Worm (Caenorhabditis elegans) whole organism, L4 larva: Measurements from ENCODE around the gene Y53C12A.10.

Source experiments
- F10B5.3 ChIP-seq: sonication (generic microtip); optimal IDR thresholded peaks from 2 replicates; lab custom pipeline; 2016; ENCODE audit warnings: mild to moderate bottlenecking, missing genetic modification characterization, missing compliant biosample characterization
- Y48G9A.11 ChIP-seq: fragments of 200-800 bp; sonication (Bioruptor generic); IDR thresholded peaks from 2 replicates; pipeline ENCODE4 v1.3.6; 2022; ENCODE audit warnings: missing genetic modification reagents, missing genetic modification characterization, missing compliant biosample characterization
- ZK337.2 ChIP-seq: fragments of 200-800 bp; sonication (Bioruptor generic); IDR thresholded peaks from 2 replicates; pipeline ENCODE4 v1.3.6; 2022; ENCODE audit warnings: missing genetic modification reagents, missing genetic modification characterization, missing compliant biosample characterization
- aha-1 ChIP-seq: fragments of 150-350 bp; peaks from one replicate; lab custom pipeline; 2014; ENCODE audit warnings: missing biosample characterization, missing genetic modification characterization
- ceh-28 ChIP-seq: fragments of 150-350 bp; optimal IDR thresholded peaks from 2 replicates; lab custom pipeline; 2014; ENCODE audit warnings: missing biosample characterization, missing genetic modification reagents, missing genetic modification characterization
- ctbp-1 ChIP-seq: fragments of 200-800 bp; sonication (Bioruptor generic); IDR thresholded peaks from 2 replicates; pipeline ENCODE4 v1.3.6; 2022; ENCODE audit warnings: missing genetic modification reagents, missing genetic modification characterization, missing compliant biosample characterization
- daf-12 ChIP-seq: fragments of 150-350 bp; optimal IDR thresholded peaks from 2 replicates; lab custom pipeline; 2014; ENCODE audit warnings: missing biosample characterization, missing genetic modification reagents, missing genetic modification characterization
- daf-8 ChIP-seq: fragments of 200-800 bp; sonication (Bioruptor generic); IDR thresholded peaks from 2 replicates; pipeline ENCODE4 v1.3.6; 2022; ENCODE audit warnings: missing genetic modification characterization, missing compliant biosample characterization
- egl-43 ChIP-seq: fragments of 200-800 bp; sonication (Bioruptor generic); IDR thresholded peaks from 2 replicates; pipeline ENCODE4 v1.3.6; 2022; ENCODE audit warnings: missing genetic modification reagents, missing genetic modification characterization, missing compliant biosample characterization
- fos-1 ChIP-seq: fragments of 150-350 bp; optimal IDR thresholded peaks from 2 replicates; lab custom pipeline; 2014; ENCODE audit warnings: missing biosample characterization, missing genetic modification characterization
- hlh-11 ChIP-seq: fragments of 200-800 bp; sonication (Bioruptor generic); optimal IDR thresholded peaks from 2 replicates; lab custom pipeline; 2018; ENCODE audit warnings: mild to moderate bottlenecking, missing genetic modification characterization, missing compliant biosample characterization
- hmg-1.1 ChIP-seq: fragments of 200-800 bp; sonication (Bioruptor generic); IDR thresholded peaks from 2 replicates; pipeline ENCODE4 v1.3.6; 2022; ENCODE audit warnings: missing genetic modification reagents, missing genetic modification characterization, missing compliant biosample characterization
- lim-7 ChIP-seq: fragments of 200-800 bp; sonication (Bioruptor generic); IDR thresholded peaks from 2 replicates; pipeline ENCODE4 v1.3.6; 2022; ENCODE audit warnings: missing genetic modification characterization, missing compliant biosample characterization
- lin-1 ChIP-seq: fragments of 200-800 bp; sonication (Bioruptor generic); IDR thresholded peaks from 2 replicates; pipeline ENCODE4 v1.3.6; 2022; ENCODE audit warnings: missing genetic modification reagents, missing genetic modification characterization, missing compliant biosample characterization
- lin-15B ChIP-seq: fragments of 150-350 bp; sonication (generic microtip); optimal IDR thresholded peaks from 3 replicates; lab custom pipeline; 2014; ENCODE audit warnings: missing biosample characterization, missing genetic modification characterization
- lin-38 ChIP-seq: fragments of 200-800 bp; sonication (Bioruptor generic); IDR thresholded peaks from 2 replicates; pipeline ENCODE4 v1.3.6; 2022; ENCODE audit warnings: missing genetic modification reagents, missing genetic modification characterization, missing compliant biosample characterization
- lsy-2 ChIP-seq, 2 experiments: fragments of 150-350 bp in 1 of 2; sonication (generic microtip) in 1 of 2; optimal IDR thresholded peaks; 2 replicates each; lab custom pipeline; 2014 to 2017; ENCODE audit warnings: missing biosample characterization in 2 of 2, missing genetic modification characterization in 2 of 2
- mdl-1 ChIP-seq, 2 experiments: fragments of 150-350 bp in 1 of 2; sonication (generic microtip) in 1 of 2; optimal IDR thresholded peaks; 2 replicates each; lab custom pipeline; 2014 to 2017; ENCODE audit warnings: missing biosample characterization in 2 of 2, missing genetic modification characterization in 2 of 2
- nhr-11 ChIP-seq: fragments of 150-350 bp; optimal IDR thresholded peaks from 2 replicates; lab custom pipeline; 2014; ENCODE audit warnings: missing biosample characterization, missing genetic modification characterization
- nhr-28 ChIP-seq: fragments of 150-350 bp; optimal IDR thresholded peaks from 2 replicates; lab custom pipeline; 2014; ENCODE audit warnings: missing biosample characterization, missing genetic modification characterization
- nhr-77 ChIP-seq: fragments of 150-350 bp; optimal IDR thresholded peaks from 2 replicates; lab custom pipeline; 2014; ENCODE audit warnings: missing biosample characterization, missing genetic modification characterization
- saeg-2 ChIP-seq: fragments of 200-800 bp; sonication (Bioruptor generic); IDR thresholded peaks from 2 replicates; pipeline ENCODE4 v1.3.6; 2022; ENCODE audit warnings: missing genetic modification reagents, missing genetic modification characterization, missing compliant biosample characterization
- set-16 ChIP-seq: fragments of 200-800 bp; sonication (Bioruptor generic); IDR thresholded peaks from 2 replicates; pipeline ENCODE4 v1.3.6; 2022; ENCODE audit warnings: missing genetic modification reagents, missing genetic modification characterization, missing compliant biosample characterization
- snpc-1.2 ChIP-seq: fragments of 200-800 bp; sonication (Bioruptor generic); IDR thresholded peaks from 2 replicates; pipeline ENCODE4 v1.3.6; 2022; ENCODE audit warnings: missing genetic modification reagents, missing genetic modification characterization, missing compliant biosample characterization
- spr-3 ChIP-seq: fragments of 200-800 bp; sonication (Bioruptor generic); optimal IDR thresholded peaks from 2 replicates; lab custom pipeline; 2018; ENCODE audit warnings: mild to moderate bottlenecking, missing genetic modification characterization, missing compliant biosample characterization
- tra-1 ChIP-seq: fragments of 200-800 bp; sonication (Bioruptor generic); IDR thresholded peaks from 2 replicates; pipeline ENCODE4 v1.3.6; 2022; ENCODE audit warnings: missing genetic modification reagents, missing genetic modification characterization, missing compliant biosample characterization
- unc-130 ChIP-seq: sonication (generic microtip); optimal IDR thresholded peaks from 2 replicates; lab custom pipeline; 2016; ENCODE audit warnings: missing genetic modification reagents, missing genetic modification characterization, missing compliant biosample characterization
- unc-39 ChIP-seq: sonication (generic microtip); optimal IDR thresholded peaks from 2 replicates; lab custom pipeline; 2017; ENCODE audit warnings: missing biosample characterization, missing genetic modification characterization
- unc-62 ChIP-seq, 3 experiments: fragments of 150-350 bp in 1 of 3; sonication (generic microtip); optimal IDR thresholded peaks in 2 of 3; peaks in 1 of 3; 1 replicate in 1 of 3; 2 replicates in 2 of 3; lab custom pipeline; 2014 to 2017; ENCODE audit warnings: missing biosample characterization in 3 of 3, missing genetic modification characterization in 3 of 3, missing genetic modification reagents in 3 of 3, missing genotype in 1 of 3
- vab-7 ChIP-seq: fragments of 200-800 bp; sonication (Bioruptor generic); IDR thresholded peaks from 2 replicates; pipeline ENCODE4 v1.3.6; 2022; ENCODE audit warnings: missing genetic modification reagents, missing genetic modification characterization, missing compliant biosample characterization
- zag-1 ChIP-seq: fragments of 150-350 bp; optimal IDR thresholded peaks from 2 replicates; lab custom pipeline; 2014; ENCODE audit warnings: missing biosample characterization, missing genetic modification characterization
- zfp-3 ChIP-seq: fragments of 200-800 bp; sonication (Bioruptor generic); conservative IDR thresholded peaks from 2 replicates; pipeline ENCODE4 v1.3.6; 2022; ENCODE audit warnings: missing genetic modification reagents, missing genetic modification characterization, missing compliant biosample characterization
- zip-2 ChIP-seq: fragments of 150-350 bp; optimal IDR thresholded peaks from 2 replicates; lab custom pipeline; 2014; ENCODE audit warnings: missing biosample characterization, missing genetic modification characterization
- ztf-11 ChIP-seq: fragments of 150-350 bp; optimal IDR thresholded peaks from 2 replicates; lab custom pipeline; 2014; ENCODE audit warnings: missing biosample characterization, missing genetic modification characterization

The Y53C12A.10 gene

DNA sequence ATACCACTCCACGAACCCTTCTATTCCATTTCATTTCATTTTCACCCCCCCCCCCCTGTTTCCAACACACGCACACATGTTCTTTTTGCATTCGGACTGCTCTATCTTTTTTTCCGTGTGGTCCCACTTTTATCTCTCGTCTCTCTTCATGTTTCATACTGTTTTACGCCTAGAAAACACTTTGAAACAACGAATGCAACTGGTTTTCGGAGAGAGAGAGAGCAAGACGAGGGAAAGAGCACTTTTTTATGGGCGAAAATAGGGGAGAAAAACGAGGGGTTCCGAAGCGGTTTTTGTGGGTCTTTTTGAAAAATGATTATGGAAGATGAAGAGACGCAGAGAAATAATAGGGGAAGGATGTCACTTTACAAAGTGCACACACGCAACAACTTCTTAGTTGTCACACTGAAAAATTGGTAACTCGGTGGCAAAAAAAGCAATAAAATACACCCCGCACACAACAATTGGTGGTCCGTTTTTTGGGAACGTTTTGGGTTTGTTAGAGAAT lies 22.6 kb upstream of the Y53C12A.10 start:
- TF ChIP-seq unc-130 (GFP tag; lab: Kevin White, UChicago) (no peak), ztf-11 (tag; lab: Kevin White, UChicago) (no peak), unc-39 (tag; lab: Kevin White, UChicago) (no peak), nhr-11 (tag; lab: Kevin White, UChicago) (peak; percentile 8), hmg-1.1 (0 out of 2 replicates have a peak, but pooled peaks have one; percentile 38), lsy-2 (tag; optimal IDR thresholded peaks at IDR 0.05; lab: Kevin White, UChicago) (peak in 1 of 2 experiments; percentile 6), tra-1 (GFP tag; lab: Robert Waterston, UW) (0 out of 2 replicates have a peak, but pooled peaks have one; percentile 42), unc-62 (GFP tag; optimal IDR thresholded peaks at IDR 0.05 in 1 of 2; lab: Kevin White, UChicago) (peak in 1 of 2 experiments; percentile 32), unc-62 (tag; optimal IDR thresholded peaks at IDR 0.05; lab: Kevin White, UChicago) (no peak), egl-43 (GFP tag; lab: Robert Waterston, UW) (0 out of 2 replicates have a peak, but pooled peaks have one; percentile 10), hlh-11 (tag; lab: Kevin White, UChicago) (peak; percentile 12)
- TF ChIP-seq, all 104 proteins: peak for 7

- TF ChIP-seq aha-1 (tag; lab: Kevin White, UChicago): peak; percentile 16
- TF ChIP-seq nhr-28: no peak
These were observed 20.4 kb upstream of the Y53C12A.10 start for ce11 chrII:9725056-9725455.

DNA sequence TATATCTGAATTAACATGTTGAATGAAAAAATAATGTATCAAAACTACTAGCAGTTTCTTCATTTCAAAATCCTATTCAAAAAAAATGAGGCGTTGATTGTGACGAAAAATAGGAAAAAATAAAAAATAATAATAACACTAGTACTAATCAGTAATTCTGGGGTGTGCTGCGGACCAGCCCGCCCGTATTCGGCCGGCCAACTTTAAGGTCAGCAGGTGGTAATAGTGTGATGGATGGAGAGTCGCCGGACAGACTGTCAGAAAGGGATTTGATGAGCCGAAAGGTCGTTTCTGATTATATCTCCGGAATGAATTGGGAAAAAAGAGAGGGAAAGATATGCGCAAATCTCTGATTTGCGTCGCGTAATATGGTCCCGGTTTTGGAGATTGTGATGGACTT lies 19.8 kb upstream of the Y53C12A.10 start, which contains the start of gene cutl-2:
Gene cutl-2 (minus strand): TSS at position 210 of the 400 bp plus-strand sequence.
- TF ChIP-seq zip-2 (tag; lab: Kevin White, UChicago) (no peak), unc-62 (GFP tag; optimal IDR thresholded peaks at IDR 0.05 in 1 of 2; lab: Kevin White, UChicago) (peak in 1 of 2 experiments; percentile 36), unc-62 (tag; optimal IDR thresholded peaks at IDR 0.05; lab: Kevin White, UChicago) (no peak)

- TF ChIP-seq lsy-2 (tag; optimal IDR thresholded peaks at IDR 0.05; lab: Kevin White, UChicago): peak in 1 of 2 experiments; percentile 36
- TF ChIP-seq snpc-1.2: 0 out of 2 replicates have a peak, but pooled peaks have one; percentile 24
- peak; percentile 86 for TF ChIP-seq Y48G9A.11 (GFP tag; lab: Robert Waterston, UW)
- TF ChIP-seq lin-38: peak; percentile 77
These were observed 14.1 kb upstream of the Y53C12A.10 start, which contains the start of gene Y53C12A.11 for ce11 chrII:9718631-9719252. Y53C12A.11 (minus strand) TSS chrII:9718698.

DNA sequence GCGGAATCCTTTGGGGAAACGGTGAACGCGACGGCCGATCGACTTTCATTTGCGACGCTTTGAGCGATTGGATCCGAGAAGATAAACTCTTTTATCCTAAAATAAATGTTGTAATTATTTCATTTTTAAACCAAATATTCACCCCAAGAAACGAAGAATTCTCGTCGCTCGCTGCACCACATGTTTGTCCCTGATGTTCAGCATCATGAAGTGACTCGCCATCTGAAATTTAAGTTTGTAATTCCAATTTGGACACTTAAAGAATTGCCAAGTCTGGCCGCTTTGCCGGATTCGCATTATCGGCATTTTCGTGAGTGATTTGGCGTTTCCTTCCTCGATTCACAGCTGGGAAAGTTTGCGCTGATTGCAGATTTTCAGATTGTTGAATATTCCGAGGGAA lies 13.3 kb upstream of the Y53C12A.10 start, which contains the start of gene Y53C12A.6:
Gene Y53C12A.6 (minus strand): TSS at position 101 of the 400 bp plus-strand sequence.
- no peak for TF ChIP-seq nhr-77 (tag; lab: Kevin White, UChicago)
- TF ChIP-seq vab-7 (GFP tag; lab: Robert Waterston, UW): no peak
- TF ChIP-seq unc-62 (GFP tag; optimal IDR thresholded peaks at IDR 0.05 in 1 of 2; lab: Kevin White, UChicago): no peak
- no peak for TF ChIP-seq unc-62 (tag; optimal IDR thresholded peaks at IDR 0.05; lab: Kevin White, UChicago)
- TF ChIP-seq spr-3 (GFP tag; lab: Kevin White, UChicago): no peak
- TF ChIP-seq saeg-2 (GFP tag; lab: Robert Waterston, UW): no peak
- no peak for TF ChIP-seq lim-7 (GFP tag; lab: Robert Waterston, UW)
- TF ChIP-seq lin-1: no peak
- no peak for TF ChIP-seq daf-8
- TF ChIP-seq mdl-1 (tag; optimal IDR thresholded peaks at IDR 0.05; lab: Kevin White, UChicago): no peak
- TF ChIP-seq ceh-28: no peak
- TF ChIP-seq F10B5.3 (tag; lab: Kevin White, UChicago): no peak
- no peak for TF ChIP-seq ZK337.2 (GFP tag; lab: Robert Waterston, UW)
- TF ChIP-seq snpc-1.2: no peak
- no peak for TF ChIP-seq lin-15B (tag; lab: Kevin White, UChicago)
- no peak for TF ChIP-seq ctbp-1 (GFP tag; lab: Robert Waterston, UW)
- TF ChIP-seq zag-1 (tag; lab: Kevin White, UChicago): no peak
- no peak for TF ChIP-seq zfp-3 (GFP tag; lab: Robert Waterston, UW)
- no peak for TF ChIP-seq set-16
- no peak for TF ChIP-seq fos-1 (tag; lab: Kevin White, UChicago)
- no peak for TF ChIP-seq daf-12 (tag; lab: Kevin White, UChicago)
